Fruit fly (Drosophila melanogaster) whole organism, embryonic: ENCODE measurements around the gene CG4968.
A peak's percentile ranks its signal among the peaks of the same experiment; 100 is the strongest.

Experiments
- C15 ChIP-seq: fragments of 200-800 bp; sonication (Bioruptor generic); IDR thresholded peaks from 3 replicates; pipeline ENCODE4 v1.3.6; 2022; ENCODE audit warnings: missing biosample characterization, missing genetic modification characterization
- CG10147 ChIP-seq: fragments of 200-800 bp; sonication (Bioruptor generic); optimal IDR thresholded peaks from 2 replicates; lab custom pipeline; 2019; ENCODE audit warnings: missing biosample characterization, mild to moderate bottlenecking, missing genetic modification characterization, moderate library complexity
- CG10267 ChIP-seq: fragments of 200-800 bp; sonication (Bioruptor generic); optimal IDR thresholded peaks from 2 replicates; lab custom pipeline; 2018; ENCODE audit warnings: missing biosample characterization, mild to moderate bottlenecking, missing genetic modification characterization, moderate library complexity
- CG10462 ChIP-seq: fragments of 200-800 bp; sonication (Bioruptor generic); optimal IDR thresholded peaks from 2 replicates; lab custom pipeline; 2016; ENCODE audit warnings: missing biosample characterization, missing genetic modification characterization
- CG11695 ChIP-seq: fragments of 200-800 bp; sonication (Bioruptor generic); IDR thresholded peaks from 3 replicates; pipeline ENCODE4 v1.3.6; 2022; ENCODE audit warnings: missing biosample characterization, missing genetic modification characterization
- CG14050 ChIP-seq: fragments of 200-800 bp; sonication (Bioruptor generic); IDR thresholded peaks from 3 replicates; pipeline ENCODE4 v1.3.6; 2022; ENCODE audit warnings: missing biosample characterization, missing genetic modification characterization
- CG14441 ChIP-seq: fragments of 200-800 bp; sonication (Bioruptor generic); IDR thresholded peaks from 2 replicates; pipeline ENCODE4 v1.3.6; 2022; ENCODE audit warnings: missing biosample characterization, missing genetic modification characterization
- CG15696 ChIP-seq: fragments of 200-800 bp; sonication (Bioruptor generic); optimal IDR thresholded peaks from 2 replicates; lab custom pipeline; 2019; ENCODE audit warnings: missing biosample characterization, mild to moderate bottlenecking, missing genetic modification characterization, moderate library complexity
- CG16813 ChIP-seq: fragments of 200-800 bp; sonication (Bioruptor generic); IDR thresholded peaks from 3 replicates; pipeline ENCODE4 v1.3.6; 2022; ENCODE audit warnings: missing biosample characterization, missing genetic modification characterization; ENCODE audit not compliant: partially characterized antibody
- CG17568 ChIP-seq: fragments of 200-800 bp; sonication (Bioruptor generic); optimal IDR thresholded peaks from 2 replicates; lab custom pipeline; 2018; ENCODE audit warnings: missing biosample characterization, mild to moderate bottlenecking, missing genetic modification characterization, moderate library complexity
- CG17802 ChIP-seq: fragments of 200-800 bp; sonication (Bioruptor generic); optimal IDR thresholded peaks from 2 replicates; lab custom pipeline; 2018; ENCODE audit warnings: missing biosample characterization, mild to moderate bottlenecking, missing genetic modification characterization, moderate library complexity
- CG2116 ChIP-seq: fragments of 200-800 bp; sonication (Bioruptor generic); optimal IDR thresholded peaks from 3 replicates; lab custom pipeline; 2018; ENCODE audit warnings: missing biosample characterization, mild to moderate bottlenecking, missing genetic modification characterization
- CG2678 ChIP-seq: fragments of 200-800 bp; sonication (Bioruptor generic); optimal IDR thresholded peaks from 3 replicates; lab custom pipeline; 2019; ENCODE audit warnings: missing biosample characterization, mild to moderate bottlenecking, missing genetic modification characterization, moderate library complexity
- CG30020 ChIP-seq: fragments of 200-800 bp; optimal IDR thresholded peaks from 2 replicates; lab custom pipeline; 2019; ENCODE audit warnings: missing biosample characterization, mild to moderate bottlenecking, missing genetic modification characterization, moderate library complexity
- CG31388 ChIP-seq: fragments of 200-800 bp; sonication (Bioruptor generic); optimal IDR thresholded peaks from 2 replicates; lab custom pipeline; 2016; ENCODE audit warnings: missing biosample characterization, missing genetic modification characterization
- CG3995 ChIP-seq: fragments of 200-800 bp; sonication (Bioruptor generic); optimal IDR thresholded peaks from 3 replicates; lab custom pipeline; 2016; ENCODE audit warnings: missing biosample characterization, missing genetic modification characterization
- CG5953 ChIP-seq: fragments of 200-800 bp; sonication (Bioruptor generic); IDR thresholded peaks from 2 replicates; pipeline ENCODE4 v1.3.6; 2022; ENCODE audit warnings: missing biosample characterization, missing genetic modification characterization
- CG8924 ChIP-seq: fragments of 200-800 bp; optimal IDR thresholded peaks from 3 replicates; lab custom pipeline; 2019; ENCODE audit warnings: missing biosample characterization, mild to moderate bottlenecking, missing genetic modification characterization, moderate library complexity
- CG9797 ChIP-seq: fragments of 200-800 bp; sonication (Bioruptor generic); optimal IDR thresholded peaks from 3 replicates; lab custom pipeline; 2018; ENCODE audit warnings: missing biosample characterization, mild to moderate bottlenecking, missing genetic modification characterization
- CG9817 ChIP-seq: fragments of 200-800 bp; sonication (Bioruptor generic); optimal IDR thresholded peaks from 2 replicates; lab custom pipeline; 2018; ENCODE audit warnings: missing biosample characterization, mild to moderate bottlenecking, missing genetic modification characterization, moderate library complexity
- CHES-1-like ChIP-seq: fragments of 200-800 bp; sonication (Bioruptor generic); optimal IDR thresholded peaks from 2 replicates; lab custom pipeline; 2016; ENCODE audit warnings: missing biosample characterization, missing genetic modification characterization
- Camta ChIP-seq: fragments of 200-800 bp; sonication (Bioruptor generic); optimal IDR thresholded peaks from 2 replicates; lab custom pipeline; 2016; ENCODE audit warnings: missing biosample characterization, missing genetic modification characterization
- E2f2 ChIP-seq: fragments of 200-800 bp; sonication (Bioruptor generic); IDR thresholded peaks from 2 replicates; pipeline ENCODE4 v1.3.6; 2022; ENCODE audit warnings: missing biosample characterization, missing genetic modification characterization
- ERR ChIP-seq: fragments of 200-800 bp; sonication (Bioruptor generic); optimal IDR thresholded peaks from 2 replicates; lab custom pipeline; 2016; ENCODE audit warnings: missing biosample characterization, missing genetic modification characterization
- Eip74EF ChIP-seq, 2 experiments: fragments of 200-800 bp in 1 of 2; fragments of >200 bp in 1 of 2; sonication (Bioruptor generic) in 1 of 2; optimal IDR thresholded peaks; 2 replicates each; lab custom pipeline; 2017 to 2019; ENCODE audit warnings: missing biosample characterization in 2 of 2, missing genetic modification characterization in 2 of 2, mild to moderate bottlenecking in 1 of 2, moderate library complexity in 1 of 2
- Fer1 ChIP-seq: fragments of 200-800 bp; sonication (Bioruptor generic); optimal IDR thresholded peaks from 2 replicates; lab custom pipeline; 2017; ENCODE audit warnings: missing biosample characterization, mild to moderate bottlenecking, missing genetic modification characterization
- Fer2 ChIP-seq: fragments of 200-800 bp; sonication (Bioruptor generic); optimal IDR thresholded peaks from 2 replicates; lab custom pipeline; 2018; ENCODE audit warnings: missing biosample characterization, mild to moderate bottlenecking, missing genetic modification characterization, moderate library complexity
- HHEX ChIP-seq: fragments of 200-800 bp; sonication (Bioruptor generic); optimal IDR thresholded peaks from 3 replicates; lab custom pipeline; 2017; ENCODE audit warnings: missing biosample characterization, mild to moderate bottlenecking, missing genetic modification characterization, missing genetic modification reagents
- Hmr ChIP-seq: fragments of 200-800 bp; sonication (Bioruptor generic); optimal IDR thresholded peaks from 3 replicates; lab custom pipeline; 2017; ENCODE audit warnings: mild to moderate bottlenecking, missing biosample characterization, missing genetic modification reagents, missing genetic modification characterization
- Rx ChIP-seq: fragments of 200-800 bp; sonication (Bioruptor generic); IDR thresholded peaks from 2 replicates; pipeline ENCODE4 v1.3.6; 2022; ENCODE audit warnings: missing biosample characterization, missing genetic modification characterization
- YL-1 ChIP-seq: fragments of 200-800 bp; sonication (Bioruptor generic); optimal IDR thresholded peaks from 3 replicates; lab custom pipeline; 2017; ENCODE audit warnings: missing biosample characterization, mild to moderate bottlenecking, missing genetic modification characterization
- ato ChIP-seq: fragments of 200-800 bp; sonication (Bioruptor generic); IDR thresholded peaks from 2 replicates; pipeline ENCODE4 v1.3.6; 2022; ENCODE audit warnings: missing biosample characterization, missing genetic modification characterization; ENCODE audit not compliant: partially characterized antibody
- az2 ChIP-seq: fragments of 200-800 bp; sonication (Bioruptor generic); optimal IDR thresholded peaks from 3 replicates; lab custom pipeline; 2016; ENCODE audit warnings: missing biosample characterization, missing genetic modification characterization
- btn ChIP-seq: fragments of 200-800 bp; sonication (Bioruptor generic); optimal IDR thresholded peaks from 2 replicates; lab custom pipeline; 2016; ENCODE audit warnings: missing biosample characterization, missing genetic modification characterization
- chif ChIP-seq, 2 experiments: fragments of 200-800 bp; sonication (Bioruptor generic); optimal IDR thresholded peaks; 3 replicates each; lab custom pipeline; 2016; ENCODE audit warnings: missing biosample characterization in 2 of 2, missing genetic modification characterization in 2 of 2
- crc ChIP-seq: fragments of 200-800 bp; sonication (Bioruptor generic); optimal IDR thresholded peaks from 2 replicates; lab custom pipeline; 2016; ENCODE audit warnings: missing biosample characterization, missing genetic modification characterization
- cwo ChIP-seq: fragments of 200-800 bp; sonication (Bioruptor generic); optimal IDR thresholded peaks from 3 replicates; lab custom pipeline; 2017; ENCODE audit warnings: missing biosample characterization, missing genetic modification characterization, mild to moderate bottlenecking, moderate library complexity, missing genetic modification reagents
- emc ChIP-seq: fragments of 200-800 bp; sonication (Bioruptor generic); optimal IDR thresholded peaks from 2 replicates; lab custom pipeline; 2016; ENCODE audit warnings: missing biosample characterization, missing genetic modification characterization
- ems ChIP-seq: fragments of 200-800 bp; sonication (Bioruptor generic); optimal IDR thresholded peaks from 3 replicates; lab custom pipeline; 2016; ENCODE audit warnings: missing biosample characterization, missing genetic modification characterization
- gcm ChIP-seq: fragments of 200-800 bp; sonication (Bioruptor generic); optimal IDR thresholded peaks from 2 replicates; lab custom pipeline; 2019; ENCODE audit warnings: missing biosample characterization, mild to moderate bottlenecking, missing genetic modification characterization, moderate library complexity
- gcm2 ChIP-seq: fragments of 200-800 bp; sonication (Bioruptor generic); optimal IDR thresholded peaks from 2 replicates; lab custom pipeline; 2016; ENCODE audit warnings: missing biosample characterization, missing genetic modification characterization
- gro ChIP-seq: fragments of 200-800 bp; sonication (Bioruptor generic); optimal IDR thresholded peaks from 2 replicates; lab custom pipeline; 2016; ENCODE audit warnings: missing biosample characterization, missing genetic modification characterization
- ken ChIP-seq: fragments of 200-800 bp; sonication (Bioruptor generic); IDR thresholded peaks from 3 replicates; pipeline ENCODE4 v1.3.6; 2022; ENCODE audit warnings: missing biosample characterization, missing genetic modification characterization
- lola ChIP-seq, 3 experiments: fragments of >200 bp in 2 of 3; fragments of 200-800 bp in 1 of 3; sonication (Bioruptor generic) in 1 of 3; optimal IDR thresholded peaks; 2 replicates each; lab custom pipeline; 2017 to 2019; ENCODE audit warnings: missing biosample characterization in 3 of 3, missing genetic modification characterization in 3 of 3, mild to moderate bottlenecking in 1 of 3, moderate library complexity in 1 of 3
- p53 ChIP-seq: fragments of 200-800 bp; sonication (Bioruptor generic); optimal IDR thresholded peaks from 2 replicates; lab custom pipeline; 2016; ENCODE audit warnings: missing biosample characterization, missing genetic modification characterization
- pzg ChIP-seq: fragments of 200-800 bp; sonication (Bioruptor generic); optimal IDR thresholded peaks from 3 replicates; lab custom pipeline; 2018; ENCODE audit warnings: missing biosample characterization, mild to moderate bottlenecking, missing genetic modification characterization, moderate library complexity
- ssp ChIP-seq: fragments of 200-800 bp; sonication (Bioruptor generic); IDR thresholded peaks from 2 replicates; pipeline ENCODE4 v1.3.6; 2022; ENCODE audit warnings: missing biosample characterization, missing genetic modification characterization
- tll ChIP-seq, 2 experiments: fragments of 200-800 bp in 1 of 2; fragments of >200 bp in 1 of 2; sonication (Bioruptor generic) in 1 of 2; optimal IDR thresholded peaks; 2 replicates each; lab custom pipeline; 2017 to 2019; ENCODE audit warnings: missing biosample characterization in 2 of 2, missing genetic modification characterization in 2 of 2, mild to moderate bottlenecking in 1 of 2, moderate library complexity in 1 of 2

CG4968 gene

dm6 chr2L:10306518-10307260 is at the start of gene CG4968, which contains the start of gene CG5390 (continued):
- TF ChIP-seq Camta (GFP tag; lab: Kevin White, UChicago) (no peak), CG15696 (peak; percentile 32), ERR (no peak), pzg (GFP tag; lab: Kevin White, UChicago) (peak; percentile 69), CG16813 (GFP tag; lab: Robert Waterston, UW) (peak; percentile 32; the same call in 1 of the 3 replicates), Eip74EF (GFP tag; optimal IDR thresholded peaks at IDR 0.05; lab: Kevin White, UChicago) (peak in 1 of 2 experiments; percentile 46), Hmr (GFP tag; lab: Kevin White, UChicago) (peak; percentile 85), lola (GFP tag; optimal IDR thresholded peaks at IDR 0.05; lab: Kevin White, UChicago) (peak in 1 of 3 experiments; percentile 36), chif (GFP tag; optimal IDR thresholded peaks at IDR 0.05; lab: Kevin White, UChicago) (no peak), ken (GFP tag; lab: Robert Waterston, UW) (0 out of 3 replicates have a peak, but pooled peaks have one; percentile 54), YL-1 (GFP tag; lab: Kevin White, UChicago) (peak; percentile 85), CG31388 (no peak), HHEX (peak; percentile 65), CG30020 (tag; lab: Kevin White, UChicago) (peak; percentile 94), p53 (GFP tag; lab: Kevin White, UChicago) (no peak), Fer1 (GFP tag; lab: Kevin White, UChicago) (peak; percentile 83), E2f2 (peak; percentile 70), CG2116 (GFP tag; lab: Kevin White, UChicago) (peak; percentile 99), CG2678 (no peak), gcm2 (GFP tag; lab: Kevin White, UChicago) (peak; percentile 20), Fer2 (peak; percentile 59), emc (GFP tag; lab: Kevin White, UChicago) (no peak), gcm (peak; percentile 64), tll (GFP tag; optimal IDR thresholded peaks at IDR 0.05; lab: Kevin White, UChicago) (no peak), CG14050 (GFP tag; lab: Robert Waterston, UW) (peak; percentile 30; the same call in 1 of the 3 replicates), CG10267 (tag; lab: Kevin White, UChicago) (peak; percentile 75), CG14441 (GFP tag; lab: Robert Waterston, UW) (peak; percentile 28; the same call in 1 of the 2 replicates), CG10462 (GFP tag; lab: Kevin White, UChicago) (no peak), CG9817 (tag; lab: Kevin White, UChicago) (no peak), Rx (GFP tag; lab: Robert Waterston, UW) (no peak), cwo (GFP tag; lab: Kevin White, UChicago) (no peak), gro (GFP tag; lab: Kevin White, UChicago) (no peak), CG5953 (GFP tag; lab: Robert Waterston, UW) (0 out of 2 replicates have a peak, but pooled peaks have one; percentile 45), CG11695 (peak; percentile 72; the same call in 2 of the 3 replicates), C15 (GFP tag; lab: Robert Waterston, UW) (no peak), btn (GFP tag; lab: Kevin White, UChicago) (no peak), CG17568 (GFP tag; lab: Kevin White, UChicago) (peak; percentile 57), ems (peak; percentile 3), CHES-1-like (no peak), ato (peak; percentile 27; the same call in 1 of the 2 replicates), CG17802 (tag; lab: Kevin White, UChicago) (peak; percentile 7), CG9797 (GFP tag; lab: Kevin White, UChicago) (no peak), crc (GFP tag; lab: Kevin White, UChicago) (no peak), ssp (GFP tag; lab: Robert Waterston, UW) (0 out of 2 replicates have a peak, but pooled peaks have one; percentile 17), CG8924 (tag; lab: Kevin White, UChicago) (peak; percentile 81), CG3995 (peak; percentile 35), az2 (GFP tag; lab: Kevin White, UChicago) (peak; percentile 54), CG10147 (GFP tag; lab: Kevin White, UChicago) (peak; percentile 70)
